Fruit fly (Drosophila melanogaster): Measurements from ENCODE around the gene Gug.

Gug gene

DNA sequence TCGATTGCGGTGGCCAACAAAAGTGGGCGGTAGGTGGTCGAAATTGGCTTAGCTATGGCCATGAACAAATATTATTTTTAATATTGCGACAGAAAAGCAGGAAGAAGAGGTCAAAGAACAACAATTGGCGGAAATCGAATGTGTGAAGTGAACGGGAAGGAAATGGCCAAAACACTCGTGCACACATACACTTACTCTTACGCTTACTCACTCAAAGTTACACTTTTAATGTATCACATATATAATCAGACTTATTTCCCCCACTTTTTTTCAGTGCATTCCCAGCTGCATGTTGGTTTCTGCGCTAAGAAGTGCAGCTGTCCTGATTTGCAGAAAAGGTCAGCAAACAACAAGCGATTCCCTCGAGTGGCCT, 1.2 kb upstream of the Gug start (continued):
- TF ChIP-seq bsh (GFP tag; optimal IDR thresholded peaks at IDR 0.05) (no peak), CG12071 (GFP tag; optimal IDR thresholded peaks at IDR 0.05) (peak; percentile 14), Max (GFP tag; optimal IDR thresholded peaks at IDR 0.05) (no peak), CG6254 (GFP tag; optimal IDR thresholded peaks at IDR 0.05) (peak; percentile 16), yki (optimal IDR thresholded peaks at IDR 0.05) (no peak), sr (GFP tag; IDR thresholded peaks at IDR 0.05) (no peak), vnd (GFP tag; IDR thresholded peaks at IDR 0.05; ENCODE audit: partially characterized antibody) (no peak), repo (GFP tag; optimal IDR thresholded peaks at IDR 0.05) (no peak), D (optimal IDR thresholded peaks at IDR 0.05) (no peak), D (GFP tag; optimal IDR thresholded peaks at IDR 0.05) (peak; percentile 37), Taf1 (GFP tag; IDR thresholded peaks at IDR 0.05) (no peak), gcm2 (GFP tag; optimal IDR thresholded peaks at IDR 0.05) (no peak), disco-r (GFP tag; optimal IDR thresholded peaks at IDR 0.05) (no peak), jumu (GFP tag; optimal IDR thresholded peaks at IDR 0.05) (no peak), Hand (GFP tag; optimal IDR thresholded peaks at IDR 0.05) (no peak), HLHmδ (GFP tag; optimal IDR thresholded peaks at IDR 0.05) (no peak), Hmx (GFP tag; optimal IDR thresholded peaks at IDR 0.05) (no peak), usp (GFP tag; optimal IDR thresholded peaks at IDR 0.05) (no peak), H2.0 (GFP tag; IDR thresholded peaks at IDR 0.05) (no peak), NFAT (GFP tag; IDR thresholded peaks at IDR 0.05) (no peak), nom (GFP tag; optimal IDR thresholded peaks at IDR 0.05) (no peak), CG1603 (tag; optimal IDR thresholded peaks at IDR 0.05) (no peak), MTF-1 (GFP tag; optimal IDR thresholded peaks at IDR 0.05; ENCODE audit: borderline replicate concordance) (no peak), dan (GFP tag; IDR thresholded peaks at IDR 0.05) (no peak), CG17829 (tag; optimal IDR thresholded peaks at IDR 0.05) (no peak), sim (GFP tag; IDR thresholded peaks at IDR 0.05) (no peak), CG10654 (GFP tag; optimal IDR thresholded peaks at IDR 0.05) (no peak), CG17912 (GFP tag; optimal IDR thresholded peaks at IDR 0.05) (no peak), maf-S (GFP tag; optimal IDR thresholded peaks at IDR 0.05) (no peak), chinmo (GFP tag; IDR thresholded peaks at IDR 0.05; ENCODE audit: partially characterized antibody) (no peak), Xrp1 (GFP tag; IDR thresholded peaks at IDR 0.05) (no peak), CG5245 (GFP tag; optimal IDR thresholded peaks at IDR 0.05) (no peak), CG8089 (GFP tag; optimal IDR thresholded peaks at IDR 0.05) (no peak), CG4707 (GFP tag; optimal IDR thresholded peaks at IDR 0.05) (no peak), amos (GFP tag; IDR thresholded peaks at IDR 0.05; ENCODE audit: partially characterized antibody) (no peak), Stat92E (GFP tag; optimal IDR thresholded peaks at IDR 0.05) (no peak), CG18476 (GFP tag; optimal IDR thresholded peaks at IDR 0.05) (no peak), CG7928 (GFP tag; optimal IDR thresholded peaks at IDR 0.05) (no peak), ap (GFP tag; IDR thresholded peaks at IDR 0.05) (no peak), CG12299 (tag; optimal IDR thresholded peaks at IDR 0.05) (no peak), Hr39 (optimal IDR thresholded peaks at IDR 0.05) (no peak), pfk (GFP tag; optimal IDR thresholded peaks at IDR 0.05) (no peak), dimm (GFP tag; IDR thresholded peaks at IDR 0.05) (no peak), CG3847 (GFP tag; IDR thresholded peaks at IDR 0.05) (no peak), CG15269 (tag; optimal IDR thresholded peaks at IDR 0.05) (no peak), CG34376 (GFP tag; optimal IDR thresholded peaks at IDR 0.05) (no peak), CG18262 (tag; optimal IDR thresholded peaks at IDR 0.05) (no peak), corto (GFP tag; optimal IDR thresholded peaks at IDR 0.05) (no peak), gsb (GFP tag; IDR thresholded peaks at IDR 0.05) (no peak), cato (GFP tag; optimal IDR thresholded peaks at IDR 0.05; ENCODE audit: borderline replicate concordance) (no peak), ken (GFP tag; IDR thresholded peaks at IDR 0.05) (no peak), chif (GFP tag; optimal IDR thresholded peaks at IDR 0.05) (peak in 1 of 2 experiments; percentile 4), sens (GFP tag) (peak; percentile 52)

All from whole organism, embryonic.